Fruit fly (Drosophila melanogaster) whole organism, embryonic: ENCODE results near the gene CG7518.

Experiments
- Adf1 ChIP-seq: fragments of 200-800 bp; sonication (Bioruptor generic); IDR thresholded peaks from 2 replicates; pipeline ENCODE4 v1.3.6; 2022; ENCODE audit warnings: missing biosample characterization, missing genetic modification characterization
- C15 ChIP-seq: fragments of 200-800 bp; sonication (Bioruptor generic); IDR thresholded peaks from 3 replicates; pipeline ENCODE4 v1.3.6; 2022; ENCODE audit warnings: missing biosample characterization, missing genetic modification characterization
- CG10543 ChIP-seq: fragments of 200-800 bp; sonication (Bioruptor generic); optimal IDR thresholded peaks from 3 replicates; lab custom pipeline; 2017; ENCODE audit warnings: missing biosample characterization, mild to moderate bottlenecking, missing genetic modification characterization, moderate library complexity
- CG11695 ChIP-seq: fragments of 200-800 bp; sonication (Bioruptor generic); IDR thresholded peaks from 3 replicates; pipeline ENCODE4 v1.3.6; 2022; ENCODE audit warnings: missing biosample characterization, missing genetic modification characterization
- CG11696 ChIP-seq: fragments of 200-800 bp; sonication (Bioruptor generic); IDR thresholded peaks from 2 replicates; pipeline ENCODE4 v1.3.6; 2022; ENCODE audit warnings: missing biosample characterization, missing genetic modification characterization
- CG1529 ChIP-seq: fragments of 200-800 bp; sonication (Bioruptor generic); optimal IDR thresholded peaks from 3 replicates; lab custom pipeline; 2018; ENCODE audit warnings: missing biosample characterization, missing genetic modification characterization
- CG15479 ChIP-seq: fragments of 200-800 bp; sonication (Bioruptor generic); optimal IDR thresholded peaks from 3 replicates; lab custom pipeline; 2019; ENCODE audit warnings: missing biosample characterization, mild to moderate bottlenecking, missing genetic modification characterization, moderate library complexity
- CG2116 ChIP-seq: fragments of 200-800 bp; sonication (Bioruptor generic); optimal IDR thresholded peaks from 3 replicates; lab custom pipeline; 2018; ENCODE audit warnings: missing biosample characterization, mild to moderate bottlenecking, missing genetic modification characterization
- CG2875 ChIP-seq: fragments of 200-800 bp; sonication (Bioruptor generic); optimal IDR thresholded peaks from 2 replicates; lab custom pipeline; 2017; ENCODE audit warnings: missing biosample characterization, mild to moderate bottlenecking, missing genetic modification characterization, missing genetic modification reagents
- CG32532 ChIP-seq: fragments of 200-800 bp; sonication (Bioruptor generic); IDR thresholded peaks from 2 replicates; pipeline ENCODE4 v1.3.6; 2022; ENCODE audit warnings: missing biosample characterization, missing genetic modification characterization
- CG34376 ChIP-seq: fragments of 200-800 bp; sonication (Bioruptor generic); optimal IDR thresholded peaks from 2 replicates; lab custom pipeline; 2018; ENCODE audit warnings: missing biosample characterization, mild to moderate bottlenecking, missing genetic modification characterization
- CG6175 ChIP-seq: fragments of 200-800 bp; sonication (Bioruptor generic); IDR thresholded peaks from 3 replicates; pipeline ENCODE4 v1.3.6; 2022; ENCODE audit warnings: missing biosample characterization, missing genetic modification characterization
- CG7987 ChIP-seq: fragments of 200-800 bp; sonication (Bioruptor generic); optimal IDR thresholded peaks from 2 replicates; lab custom pipeline; 2018; ENCODE audit warnings: missing biosample characterization, mild to moderate bottlenecking, missing genetic modification characterization, moderate library complexity
- CG8924 ChIP-seq: fragments of 200-800 bp; optimal IDR thresholded peaks from 3 replicates; lab custom pipeline; 2019; ENCODE audit warnings: missing biosample characterization, mild to moderate bottlenecking, missing genetic modification characterization, moderate library complexity
- Dbx ChIP-seq: fragments of 200-800 bp; sonication (Bioruptor generic); IDR thresholded peaks from 3 replicates; pipeline ENCODE4 v1.3.6; 2022; ENCODE audit warnings: missing biosample characterization, missing genetic modification characterization
- GATAe ChIP-seq: fragments of 200-800 bp; sonication (Bioruptor generic); conservative IDR thresholded peaks from 2 replicates; pipeline ENCODE4 v1.3.6; 2022; ENCODE audit warnings: missing biosample characterization, missing genetic modification characterization
- Hand ChIP-seq: fragments of 200-800 bp; sonication (Bioruptor generic); optimal IDR thresholded peaks from 2 replicates; lab custom pipeline; 2017; ENCODE audit warnings: mild to moderate bottlenecking, missing biosample characterization, missing genetic modification reagents, missing genetic modification characterization
- Hey ChIP-seq: fragments of 200-800 bp; sonication (Bioruptor generic); optimal IDR thresholded peaks from 3 replicates; lab custom pipeline; 2018; ENCODE audit warnings: missing biosample characterization, mild to moderate bottlenecking, missing genetic modification characterization
- HmgZ ChIP-seq: fragments of 200-800 bp; sonication (Bioruptor generic); optimal IDR thresholded peaks from 2 replicates; lab custom pipeline; 2018; ENCODE audit warnings: missing biosample characterization, mild to moderate bottlenecking, missing genetic modification characterization
- Med ChIP-seq: fragments of 200-800 bp; sonication (Bioruptor generic); peaks from one replicate; lab custom pipeline; 2016; ENCODE audit warnings: missing biosample characterization, missing genetic modification characterization, mild to moderate bottlenecking, inconsistent platforms, moderate library complexity
- Pdp1 ChIP-seq, 2 experiments: fragments of 200-800 bp; sonication (Bioruptor generic); optimal IDR thresholded peaks; 3 replicates each; lab custom pipeline; 2016; ENCODE audit warnings: missing biosample characterization in 2 of 2, missing genetic modification characterization in 2 of 2, mild to moderate bottlenecking in 1 of 2, moderate library complexity in 1 of 2
- Rx ChIP-seq: fragments of 200-800 bp; sonication (Bioruptor generic); IDR thresholded peaks from 2 replicates; pipeline ENCODE4 v1.3.6; 2022; ENCODE audit warnings: missing biosample characterization, missing genetic modification characterization
- Spps ChIP-seq: fragments of 200-800 bp; sonication (Bioruptor generic); optimal IDR thresholded peaks from 2 replicates; lab custom pipeline; 2018; ENCODE audit warnings: missing biosample characterization, mild to moderate bottlenecking, missing genetic modification characterization
- ato ChIP-seq: fragments of 200-800 bp; sonication (Bioruptor generic); IDR thresholded peaks from 2 replicates; pipeline ENCODE4 v1.3.6; 2022; ENCODE audit warnings: missing biosample characterization, missing genetic modification characterization; ENCODE audit not compliant: partially characterized antibody
- chinmo ChIP-seq: fragments of 200-800 bp; sonication (Bioruptor generic); IDR thresholded peaks from 4 replicates; pipeline ENCODE4 v1.3.6; 2022; ENCODE audit warnings: missing biosample characterization, missing genetic modification characterization; ENCODE audit not compliant: partially characterized antibody
- chm ChIP-seq: fragments of 200-800 bp; sonication (Bioruptor generic); IDR thresholded peaks from 2 replicates; pipeline ENCODE4 v1.3.6; 2022; ENCODE audit warnings: missing biosample characterization, missing genetic modification characterization
- crol ChIP-seq: fragments of 200-800 bp; sonication (Bioruptor generic); IDR thresholded peaks from 2 replicates; pipeline ENCODE4 v1.3.6; 2022; ENCODE audit warnings: missing biosample characterization, missing genetic modification characterization
- fd102C ChIP-seq: fragments of 200-800 bp; sonication (Bioruptor generic); optimal IDR thresholded peaks from 2 replicates; lab custom pipeline; 2018; ENCODE audit warnings: missing biosample characterization, mild to moderate bottlenecking, missing genetic modification characterization, moderate library complexity
- fd3F ChIP-seq: fragments of 200-800 bp; sonication (Bioruptor generic); optimal IDR thresholded peaks from 2 replicates; lab custom pipeline; 2018; ENCODE audit warnings: missing biosample characterization, mild to moderate bottlenecking, missing genetic modification characterization, moderate library complexity
- ftz-f1 ChIP-seq: fragments of 200-800 bp; sonication (Bioruptor generic); optimal IDR thresholded peaks from 2 replicates; lab custom pipeline; 2016; ENCODE audit warnings: missing biosample characterization, missing genetic modification characterization
- grn ChIP-seq: fragments of 200-800 bp; sonication (Bioruptor generic); optimal IDR thresholded peaks from 3 replicates; lab custom pipeline; 2017; ENCODE audit warnings: missing biosample characterization, missing genetic modification characterization
- gro ChIP-seq: fragments of 200-800 bp; sonication (Bioruptor generic); optimal IDR thresholded peaks from 2 replicates; lab custom pipeline; 2016; ENCODE audit warnings: missing biosample characterization, missing genetic modification characterization
- gsb ChIP-seq: fragments of 200-800 bp; sonication (Bioruptor generic); IDR thresholded peaks from 2 replicates; pipeline ENCODE4 v1.3.6; 2022; ENCODE audit warnings: missing biosample characterization, missing genetic modification characterization
- hkb ChIP-seq, 2 experiments: fragments of 200-800 bp in 1 of 2; fragments of >200 bp in 1 of 2; sonication (Bioruptor generic) in 1 of 2; IDR thresholded peaks in 1 of 2; optimal IDR thresholded peaks in 1 of 2; 2 replicates each; pipeline versions ENCODE4 v1.3.6 to Lab custom; 2017 to 2022; ENCODE audit warnings: missing biosample characterization in 1 of 2, missing genetic modification characterization in 1 of 2
- jing ChIP-seq: fragments of 200-800 bp; sonication (Bioruptor generic); optimal IDR thresholded peaks from 2 replicates; lab custom pipeline; 2018; ENCODE audit warnings: missing biosample characterization, mild to moderate bottlenecking, missing genetic modification characterization
- mirr ChIP-seq: fragments of 200-800 bp; sonication (Bioruptor generic); optimal IDR thresholded peaks from 3 replicates; lab custom pipeline; 2018; ENCODE audit warnings: missing biosample characterization, mild to moderate bottlenecking, missing genetic modification characterization
- mld ChIP-seq: fragments of 200-800 bp; sonication (Bioruptor generic); IDR thresholded peaks from 3 replicates; pipeline ENCODE4 v1.3.6; 2022; ENCODE audit warnings: missing biosample characterization, missing genetic modification characterization; ENCODE audit not compliant: partially characterized antibody
- org-1 ChIP-seq: fragments of 200-800 bp; sonication (Bioruptor generic); optimal IDR thresholded peaks from 2 replicates; lab custom pipeline; 2017; ENCODE audit warnings: missing biosample characterization, missing genetic modification characterization
- pan ChIP-seq, 4 experiments: fragments of >200 bp in 3 of 4; fragments of 200-800 bp in 1 of 4; sonication (Bioruptor generic) in 1 of 4; optimal IDR thresholded peaks in 3 of 4; IDR thresholded peaks in 1 of 4; 2 replicates each; pipeline versions ENCODE4 v1.3.6 to Lab custom; 2017 to 2022; ENCODE audit warnings: missing biosample characterization in 2 of 4, missing genetic modification characterization in 2 of 4, mixed read lengths in 1 of 4
- pfk ChIP-seq: fragments of 200-800 bp; sonication (Bioruptor generic); optimal IDR thresholded peaks from 2 replicates; lab custom pipeline; 2018; ENCODE audit warnings: missing biosample characterization, mild to moderate bottlenecking, missing genetic modification characterization, moderate library complexity
- pros ChIP-seq: fragments of 200-800 bp; sonication (Bioruptor generic); optimal IDR thresholded peaks from 3 replicates; lab custom pipeline; 2019; ENCODE audit warnings: missing biosample characterization, mild to moderate bottlenecking, missing genetic modification characterization, moderate library complexity
- rib ChIP-seq: fragments of 200-800 bp; sonication (Bioruptor generic); IDR thresholded peaks from 2 replicates; pipeline ENCODE4 v1.3.6; 2022; ENCODE audit warnings: missing biosample characterization, missing genetic modification characterization
- run ChIP-seq: fragments of 200-800 bp; sonication (Bioruptor generic); optimal IDR thresholded peaks from 3 replicates; lab custom pipeline; 2018; ENCODE audit warnings: missing biosample characterization, mild to moderate bottlenecking, missing genetic modification characterization
- slbo ChIP-seq: fragments of 200-800 bp; sonication (Bioruptor generic); IDR thresholded peaks from 2 replicates; pipeline ENCODE4 v1.3.6; 2022; ENCODE audit warnings: missing biosample characterization, missing genetic modification characterization
- sug ChIP-seq: fragments of 200-800 bp; optimal IDR thresholded peaks from 2 replicates; lab custom pipeline; 2019; ENCODE audit warnings: missing biosample characterization, mild to moderate bottlenecking, missing genetic modification characterization, moderate library complexity
- wdn ChIP-seq: fragments of 200-800 bp; sonication (Bioruptor generic); IDR thresholded peaks from 2 replicates; pipeline ENCODE4 v1.3.6; 2022; ENCODE audit warnings: missing biosample characterization, missing genetic modification characterization
- yki ChIP-seq: fragments of >200 bp; optimal IDR thresholded peaks from 3 replicates; lab custom pipeline; 2018
- zen ChIP-seq: fragments of 200-800 bp; sonication (Bioruptor generic); optimal IDR thresholded peaks from 3 replicates; lab custom pipeline; 2018; ENCODE audit warnings: missing biosample characterization, mild to moderate bottlenecking, missing genetic modification characterization, moderate library complexity

CG7518 gene

dm6 chr3R:13018284-13018900 lies 20.5 kb downstream of the CG7518 start:
- peak; percentile 1 for TF ChIP-seq gro (GFP tag; lab: Kevin White, UChicago)
- TF ChIP-seq CG2875 (GFP tag; lab: Kevin White, UChicago), result no peak
- no peak for TF ChIP-seq CG11696
- no peak for TF ChIP-seq CG2116 (GFP tag; lab: Kevin White, UChicago)
- no peak for TF ChIP-seq ato
- TF ChIP-seq CG1529 (GFP tag; lab: Kevin White, UChicago), result no peak
- no peak for TF ChIP-seq org-1 (GFP tag; lab: Kevin White, UChicago)
- no peak for TF ChIP-seq CG11695 (GFP tag; lab: Robert Waterston, UW)
- peak; percentile 78 for TF ChIP-seq grn (GFP tag; lab: Kevin White, UChicago)
- peak; percentile 86 for TF ChIP-seq mirr (GFP tag; lab: Kevin White, UChicago)
- TF ChIP-seq pan (optimal IDR thresholded peaks at IDR 0.05; lab: Kevin White, UChicago), result no peak
- TF ChIP-seq pan (GFP tag; optimal IDR thresholded peaks at IDR 0.05 in 1 of 2, IDR thresholded peaks at IDR 0.05 in 1 of 2), result no peak
- peak; percentile 66 for TF ChIP-seq CG34376 (GFP tag; lab: Kevin White, UChicago)
- TF ChIP-seq yki (lab: Kevin White, UChicago), result no peak
- no peak for TF ChIP-seq Rx (GFP tag; lab: Robert Waterston, UW)
- no peak for TF ChIP-seq hkb (optimal IDR thresholded peaks at IDR 0.05; lab: Kevin White, UChicago)
- 0 out of 2 replicates have a peak, but pooled peaks have one; percentile 24 for TF ChIP-seq hkb (GFP tag; IDR thresholded peaks at IDR 0.05; lab: Robert Waterston, UW)
- 0 out of 2 replicates have a peak, but pooled peaks have one; percentile 12 for TF ChIP-seq slbo
- peak; percentile 7 for TF ChIP-seq ftz-f1 (GFP tag; lab: Kevin White, UChicago)
- peak; percentile 28 for TF ChIP-seq HmgZ (tag; lab: Kevin White, UChicago)
- peak; percentile 21; the same call in 1 of the 2 replicates for TF ChIP-seq crol (GFP tag; lab: Robert Waterston, UW)
- TF ChIP-seq jing (GFP tag; lab: Kevin White, UChicago), result no peak
- no peak for TF ChIP-seq zen (tag; lab: Kevin White, UChicago)
- TF ChIP-seq pfk (GFP tag; lab: Kevin White, UChicago), result peak; percentile 1
- TF ChIP-seq CG32532 (GFP tag; lab: Robert Waterston, UW), result 0 out of 2 replicates have a peak, but pooled peaks have one; percentile 8
- TF ChIP-seq run (tag; lab: Kevin White, UChicago), result peak; percentile 55
- peak; percentile 1 for TF ChIP-seq Hand (GFP tag; lab: Kevin White, UChicago)
- TF ChIP-seq GATAe (GFP tag; lab: Robert Waterston, UW), result peak; percentile 77
- TF ChIP-seq rib, result 0 out of 2 replicates have a peak, but pooled peaks have one; percentile 10
- peak; percentile 11 for TF ChIP-seq Med (GFP tag; lab: Kevin White, UChicago)
- TF ChIP-seq Adf1, result no peak; the same call in 1 of the 2 replicates
- TF ChIP-seq wdn (GFP tag; lab: Robert Waterston, UW), result no peak
- 0 out of 3 replicates have a peak, but pooled peaks have one; percentile 43 for TF ChIP-seq Dbx (GFP tag; lab: Robert Waterston, UW)
- TF ChIP-seq chm (GFP tag; lab: Robert Waterston, UW), result no peak
- TF ChIP-seq gsb (GFP tag; lab: Robert Waterston, UW), result no peak
- no peak for TF ChIP-seq CG8924 (tag; lab: Kevin White, UChicago)
- peak; percentile 94 for TF ChIP-seq sug
- peak; percentile 35 for TF ChIP-seq CG15479
- no peak for TF ChIP-seq Spps
- TF ChIP-seq fd3F (GFP tag; lab: Kevin White, UChicago), result no peak
- TF ChIP-seq C15 (GFP tag; lab: Robert Waterston, UW), result no peak
- no peak for TF ChIP-seq fd102C (GFP tag; lab: Kevin White, UChicago)
- TF ChIP-seq chinmo (GFP tag; lab: Robert Waterston, UW), result peak; percentile 60; the same call in 1 of the 4 replicates
- TF ChIP-seq Pdp1 (GFP tag; optimal IDR thresholded peaks at IDR 0.05; lab: Kevin White, UChicago), result peak in 1 of 2 experiments; percentile 74
- no peak for TF ChIP-seq mld (GFP tag; lab: Robert Waterston, UW)
- TF ChIP-seq CG7987 (GFP tag; lab: Kevin White, UChicago), result peak; percentile 20
- TF ChIP-seq CG10543, result peak; percentile 69
- peak; percentile 67; the same call in 2 of the 3 replicates for TF ChIP-seq CG6175 (GFP tag; lab: Robert Waterston, UW)
- peak; percentile 40 for TF ChIP-seq pros (GFP tag; lab: Kevin White, UChicago)
- TF ChIP-seq Hey, result peak; percentile 4
